Fruit fly (Drosophila melanogaster): ENCODE measurements around the gene CG9609.
A peak's percentile ranks its signal among the peaks of the same experiment; 100 is the strongest.

Gene CG9609

DNA sequence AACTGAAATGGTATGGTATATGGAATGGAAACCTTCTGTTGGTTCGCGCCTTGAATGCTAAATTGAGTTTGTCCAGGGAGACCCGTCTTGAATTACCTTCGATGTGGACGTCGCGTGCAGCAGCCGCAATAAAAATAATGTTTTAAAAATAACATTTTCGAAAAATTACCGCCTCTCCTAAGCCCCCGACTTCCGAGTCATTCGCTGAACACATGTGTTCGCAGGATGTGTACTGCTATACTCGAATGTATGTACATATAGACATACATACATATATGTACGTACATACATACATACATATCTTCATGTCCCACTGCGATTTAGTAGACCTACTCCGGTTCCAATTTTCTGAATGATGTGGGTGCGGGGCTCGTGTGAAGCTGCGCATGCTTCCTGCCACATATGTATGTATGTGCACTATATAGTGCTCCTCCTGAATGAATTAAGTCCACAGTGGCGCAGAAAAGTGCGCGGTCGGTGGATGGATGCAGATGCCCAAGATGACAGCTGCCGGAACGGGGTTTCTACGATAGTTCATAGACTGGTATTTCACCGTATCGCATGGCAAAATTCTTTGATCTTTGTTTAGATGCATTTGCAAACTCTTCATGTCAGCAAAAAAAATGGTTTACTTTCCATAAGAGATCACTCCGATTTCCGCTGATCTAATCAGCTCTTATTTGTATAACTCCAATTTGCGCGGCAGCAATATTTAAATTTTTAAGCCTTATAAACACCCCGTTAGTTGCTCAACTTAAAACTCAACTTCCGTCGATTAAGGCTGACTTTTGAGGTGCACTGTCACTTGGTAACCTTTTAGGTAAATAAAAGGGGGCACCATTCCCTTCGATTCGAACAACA, 12.4 kb downstream of the CG9609 start (continued):
- TF ChIP-seq MESR4 (GFP tag; optimal IDR thresholded peaks at IDR 0.05): no peak
- TF ChIP-seq lola (GFP tag; optimal IDR thresholded peaks at IDR 0.05): peak in 1 of 3 experiments; percentile 1
- TF ChIP-seq CG11695 (GFP tag; IDR thresholded peaks at IDR 0.05): no peak
- no peak for TF ChIP-seq zfh1 (GFP tag; IDR thresholded peaks at IDR 0.05)
- TF ChIP-seq her (GFP tag; optimal IDR thresholded peaks at IDR 0.05): no peak
- no peak for TF ChIP-seq Hmr (GFP tag; optimal IDR thresholded peaks at IDR 0.05)
- TF ChIP-seq CG7963 (GFP tag; IDR thresholded peaks at IDR 0.05; ENCODE audit: partially characterized antibody): no peak
- no peak for TF ChIP-seq Asciz (GFP tag; optimal IDR thresholded peaks at IDR 0.05)
- no peak for TF ChIP-seq wor (GFP tag; IDR thresholded peaks at IDR 0.05)
- no peak for TF ChIP-seq CG9817 (tag; optimal IDR thresholded peaks at IDR 0.05)

DNA sequence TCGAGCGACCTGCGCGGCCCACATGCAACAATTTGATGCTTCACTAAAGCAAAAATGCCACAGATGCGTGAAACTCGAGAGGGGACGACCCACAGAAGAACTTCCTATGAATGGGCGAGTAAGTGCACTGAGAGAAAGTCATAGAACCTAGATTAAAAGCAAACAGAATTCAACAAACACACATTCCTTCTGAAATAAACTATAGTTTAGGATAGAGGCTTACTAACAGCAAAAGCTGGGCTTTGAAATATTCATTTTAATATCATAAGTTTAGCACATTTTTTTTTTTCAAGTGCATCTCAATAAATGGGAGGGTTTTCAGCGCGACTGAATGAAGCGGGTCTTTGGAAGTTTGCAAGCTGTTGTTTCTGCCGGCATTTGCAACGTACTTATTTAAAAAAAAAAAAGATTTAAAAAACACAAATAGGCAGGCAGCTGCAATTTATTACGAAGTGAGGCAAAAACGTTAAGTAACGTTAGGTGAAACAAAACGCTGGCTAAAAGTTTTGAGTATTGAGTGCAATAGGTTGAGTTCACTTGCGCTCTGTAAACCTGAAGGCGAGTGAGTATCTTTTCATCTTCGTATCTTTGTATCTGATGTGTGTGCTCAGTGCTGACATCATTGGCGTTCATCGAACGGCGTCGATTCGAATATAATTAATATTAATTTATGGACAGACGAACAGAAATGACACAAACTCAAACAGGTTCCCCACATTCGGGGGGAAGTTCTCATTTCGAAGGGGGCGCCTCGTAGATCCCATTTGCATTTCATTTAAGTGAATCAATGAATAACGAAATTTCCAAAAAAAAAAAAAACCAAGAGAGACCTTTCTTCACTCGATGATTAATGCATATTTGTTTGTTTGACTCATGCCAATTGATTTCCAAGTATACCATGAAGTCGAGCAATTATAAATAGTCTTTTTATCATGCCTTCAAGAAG, 13.7 kb downstream of the CG9609 start:
- TF ChIP-seq CG16863 (GFP tag; optimal IDR thresholded peaks at IDR 0.05): peak; percentile 43
- no peak for TF ChIP-seq CG12299 (tag; optimal IDR thresholded peaks at IDR 0.05)
- peak; percentile 37 for TF ChIP-seq CG2875 (GFP tag; optimal IDR thresholded peaks at IDR 0.05)
- peak; percentile 49; the same call in 1 of the 2 replicates for TF ChIP-seq danr (GFP tag; IDR thresholded peaks at IDR 0.05)
- TF ChIP-seq odd (GFP tag; optimal IDR thresholded peaks at IDR 0.05): no peak
- TF ChIP-seq Camta (GFP tag; optimal IDR thresholded peaks at IDR 0.05): peak; percentile 58
- peak; percentile 53; the same call in 1 of the 2 replicates for TF ChIP-seq H2.0 (GFP tag; IDR thresholded peaks at IDR 0.05)
- no peak for TF ChIP-seq CG6854 (GFP tag; optimal IDR thresholded peaks at IDR 0.05)
- peak; percentile 75 for TF ChIP-seq gcm (GFP tag; optimal IDR thresholded peaks at IDR 0.05)
- peak; percentile 28 for TF ChIP-seq ems (GFP tag; optimal IDR thresholded peaks at IDR 0.05)
- peak; percentile 59 for TF ChIP-seq CG1024 (GFP tag; IDR thresholded peaks at IDR 0.05)
- TF ChIP-seq en (GFP tag; optimal IDR thresholded peaks at IDR 0.05): peak; percentile 39
- TF ChIP-seq Lim3 (GFP tag; IDR thresholded peaks at IDR 0.05): no peak
- TF ChIP-seq CG34224 (GFP tag; IDR thresholded peaks at IDR 0.05; ENCODE audit: partially characterized antibody): no peak
- TF ChIP-seq zf30C (GFP tag; optimal IDR thresholded peaks at IDR 0.05): peak; percentile 41
- no peak for TF ChIP-seq CG18011 (GFP tag; optimal IDR thresholded peaks at IDR 0.05)
- no peak for TF ChIP-seq sd (tag; optimal IDR thresholded peaks at IDR 0.05)
- TF ChIP-seq Adf1 (GFP tag; IDR thresholded peaks at IDR 0.05): no peak
- TF ChIP-seq CG14710 (tag; optimal IDR thresholded peaks at IDR 0.05): peak; percentile 64
- 0 out of 2 replicates have a peak, but pooled peaks have one; percentile 31 for TF ChIP-seq peb (GFP tag; IDR thresholded peaks at IDR 0.05)
- no peak for TF ChIP-seq cad (GFP tag; optimal IDR thresholded peaks at IDR 0.05)
- TF ChIP-seq CG13123 (GFP tag; optimal IDR thresholded peaks at IDR 0.05): no peak
- TF ChIP-seq fd96Cb (tag; optimal IDR thresholded peaks at IDR 0.05): peak; percentile 59
- peak; percentile 46; the same call in 1 of the 3 replicates for TF ChIP-seq ase (GFP tag; IDR thresholded peaks at IDR 0.05)
- peak; percentile 35 for TF ChIP-seq CG13775 (GFP tag; optimal IDR thresholded peaks at IDR 0.05)
- peak; percentile 58; the same call in 1 of the 2 replicates for TF ChIP-seq ranshi (GFP tag; IDR thresholded peaks at IDR 0.05)
- peak; percentile 39 for TF ChIP-seq CG7786 (GFP tag; optimal IDR thresholded peaks at IDR 0.05)
- TF ChIP-seq Hr3 (GFP tag; optimal IDR thresholded peaks at IDR 0.05): peak; percentile 50
- no peak for TF ChIP-seq prd (optimal IDR thresholded peaks at IDR 0.05)
- TF ChIP-seq prd (GFP tag; IDR thresholded peaks at IDR 0.05): peak; percentile 87
- TF ChIP-seq CG32772 (GFP tag; IDR thresholded peaks at IDR 0.05): peak; percentile 64; the same call in 1 of the 2 replicates
- TF ChIP-seq chinmo (GFP tag; IDR thresholded peaks at IDR 0.05; ENCODE audit: partially characterized antibody): peak; percentile 67; the same call in 2 of the 4 replicates
- peak; percentile 53 for TF ChIP-seq CG17359 (tag; optimal IDR thresholded peaks at IDR 0.05)
- TF ChIP-seq CG14965 (GFP tag; optimal IDR thresholded peaks at IDR 0.05; ENCODE audit: borderline replicate concordance): no peak
- TF ChIP-seq CG4730 (GFP tag; IDR thresholded peaks at IDR 0.05): 0 out of 2 replicates have a peak, but pooled peaks have one; percentile 42
- no peak for TF ChIP-seq CG7963 (GFP tag; IDR thresholded peaks at IDR 0.05; ENCODE audit: partially characterized antibody)
